Fruit fly (Drosophila melanogaster): ENCODE results near the gene repo.

Gene repo

DNA sequence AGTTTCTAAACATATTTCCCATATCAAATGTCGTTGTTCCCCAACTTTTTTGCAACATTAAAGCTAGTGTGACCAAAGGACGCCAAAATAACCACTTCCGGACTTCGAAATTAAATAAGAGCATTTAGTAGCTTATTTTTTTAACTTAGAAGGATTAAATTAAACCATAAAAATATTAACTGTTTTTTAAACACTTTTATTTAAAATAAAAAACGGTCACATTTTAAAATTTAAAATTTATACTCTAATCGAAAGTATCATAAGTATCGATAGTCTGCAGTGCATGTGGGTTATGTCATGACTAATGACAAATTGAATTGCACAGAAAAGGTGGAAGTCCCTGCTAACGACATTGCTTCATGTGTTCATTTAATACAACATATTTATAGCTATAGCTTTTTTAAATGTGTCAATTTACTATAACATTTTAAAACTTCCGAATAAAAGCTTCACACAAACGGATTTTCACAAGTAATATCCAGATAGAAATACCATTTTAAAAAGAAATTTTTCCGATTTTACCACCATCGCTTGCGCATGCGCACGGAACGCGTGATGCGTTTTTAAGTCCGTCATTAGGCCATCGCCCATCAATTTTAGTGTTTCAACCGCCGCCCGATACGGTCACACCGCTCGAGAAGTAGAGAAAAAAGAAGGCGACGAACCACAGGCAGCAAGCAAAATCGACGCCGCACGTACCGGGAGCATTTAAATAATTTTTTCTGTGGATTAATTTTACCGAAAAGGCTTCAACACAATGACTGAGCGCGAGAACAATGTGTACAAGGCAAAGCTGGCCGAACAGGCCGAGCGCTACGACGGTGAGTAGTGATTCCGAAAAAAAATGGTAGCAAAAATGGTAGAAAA is 6.3 kb downstream of the repo start, which contains the start of the genes CG7156 and 14-3-3epsilon (continued):
- TF ChIP-seq CG34422 (GFP tag; IDR thresholded peaks at IDR 0.05) (peak; percentile 69; the same call in 2 of the 3 replicates), Nf-YC (tag; optimal IDR thresholded peaks at IDR 0.05) (peak; percentile 49), CG11085 (GFP tag; IDR thresholded peaks at IDR 0.05) (no peak), CG7357 (GFP tag; IDR thresholded peaks at IDR 0.05) (no peak), CG30431 (GFP tag; optimal IDR thresholded peaks at IDR 0.05) (no peak), Dad (GFP tag; optimal IDR thresholded peaks at IDR 0.05) (no peak), gce (GFP tag; IDR thresholded peaks at IDR 0.05) (no peak), wor (GFP tag; IDR thresholded peaks at IDR 0.05) (no peak), CG43689 (GFP tag; IDR thresholded peaks at IDR 0.05) (no peak), onecut (GFP tag; IDR thresholded peaks at IDR 0.05) (peak; percentile 25; the same call in 1 of the 2 replicates), Hey (tag; optimal IDR thresholded peaks at IDR 0.05) (no peak), bab2 (GFP tag; optimal IDR thresholded peaks at IDR 0.05) (peak; percentile 39), CG9215 (GFP tag; IDR thresholded peaks at IDR 0.05) (no peak), schlank (tag; optimal IDR thresholded peaks at IDR 0.05) (no peak), inv (GFP tag; IDR thresholded peaks at IDR 0.05; ENCODE audit: partially characterized antibody) (peak; percentile 55), Rfx (GFP tag; IDR thresholded peaks at IDR 0.05) (peak; percentile 38), CG2875 (GFP tag; optimal IDR thresholded peaks at IDR 0.05) (peak; percentile 15), kay (GFP tag; optimal IDR thresholded peaks at IDR 0.05) (peak; percentile 8), zen (tag; optimal IDR thresholded peaks at IDR 0.05) (peak; percentile 57), rib (GFP tag; IDR thresholded peaks at IDR 0.05) (no peak), Lim3 (GFP tag; IDR thresholded peaks at IDR 0.05) (no peak), CG4707 (GFP tag; optimal IDR thresholded peaks at IDR 0.05) (peak; percentile 22), CG11398 (GFP tag; optimal IDR thresholded peaks at IDR 0.05) (no peak), CG4328 (GFP tag; optimal IDR thresholded peaks at IDR 0.05) (peak; percentile 2), br (optimal IDR thresholded peaks at IDR 0.05) (no peak), zen2 (GFP tag; IDR thresholded peaks at IDR 0.05; ENCODE audit: partially characterized antibody) (no peak), Camta (GFP tag; optimal IDR thresholded peaks at IDR 0.05) (peak; percentile 25), CG4820 (GFP tag; optimal IDR thresholded peaks at IDR 0.05) (no peak), ash1 (GFP tag; optimal IDR thresholded peaks at IDR 0.05) (no peak), gcm (GFP tag; optimal IDR thresholded peaks at IDR 0.05) (peak; percentile 69), HLH54F (GFP tag; optimal IDR thresholded peaks at IDR 0.05) (no peak), Sox100B (GFP tag; optimal IDR thresholded peaks at IDR 0.05) (no peak), Adf1 (GFP tag; IDR thresholded peaks at IDR 0.05) (peak; percentile 41; the same call in 1 of the 2 replicates), danr (GFP tag; IDR thresholded peaks at IDR 0.05) (no peak), bcd (GFP tag; optimal IDR thresholded peaks at IDR 0.05) (peak; percentile 20), gem (tag; optimal IDR thresholded peaks at IDR 0.05) (peak; percentile 71), Sry-β (GFP tag; optimal IDR thresholded peaks at IDR 0.05) (no peak), CG2129 (GFP tag; IDR thresholded peaks at IDR 0.05; ENCODE audit: partially characterized antibody) (no peak), YL-1 (GFP tag; optimal IDR thresholded peaks at IDR 0.05) (peak; percentile 18), CG8359 (GFP tag; optimal IDR thresholded peaks at IDR 0.05; ENCODE audit: borderline replicate concordance) (no peak), lab (GFP tag; optimal IDR thresholded peaks at IDR 0.05) (peak; percentile 42), Bgb (GFP tag; IDR thresholded peaks at IDR 0.05; ENCODE audit: partially characterized antibody) (0 out of 2 replicates have a peak, but pooled peaks have one; percentile 51), CG5953 (GFP tag; IDR thresholded peaks at IDR 0.05) (no peak), CG11560 (tag; IDR thresholded peaks at IDR 0.05) (peak; percentile 50; the same call in 1 of the 3 replicates), CG1024 (GFP tag; IDR thresholded peaks at IDR 0.05) (no peak), CG17612 (GFP tag; IDR thresholded peaks at IDR 0.05) (no peak), CG3281 (GFP tag; optimal IDR thresholded peaks at IDR 0.05) (no peak), H15 (GFP tag; IDR thresholded peaks at IDR 0.05) (0 out of 3 replicates have a peak, but pooled peaks have one; percentile 15), ems (GFP tag; optimal IDR thresholded peaks at IDR 0.05) (no peak), Dip2 (GFP tag; IDR thresholded peaks at IDR 0.05) (no peak)
